Fruit fly (Drosophila melanogaster): Measurements from ENCODE around the gene CG13998.

The CG13998 gene

DNA sequence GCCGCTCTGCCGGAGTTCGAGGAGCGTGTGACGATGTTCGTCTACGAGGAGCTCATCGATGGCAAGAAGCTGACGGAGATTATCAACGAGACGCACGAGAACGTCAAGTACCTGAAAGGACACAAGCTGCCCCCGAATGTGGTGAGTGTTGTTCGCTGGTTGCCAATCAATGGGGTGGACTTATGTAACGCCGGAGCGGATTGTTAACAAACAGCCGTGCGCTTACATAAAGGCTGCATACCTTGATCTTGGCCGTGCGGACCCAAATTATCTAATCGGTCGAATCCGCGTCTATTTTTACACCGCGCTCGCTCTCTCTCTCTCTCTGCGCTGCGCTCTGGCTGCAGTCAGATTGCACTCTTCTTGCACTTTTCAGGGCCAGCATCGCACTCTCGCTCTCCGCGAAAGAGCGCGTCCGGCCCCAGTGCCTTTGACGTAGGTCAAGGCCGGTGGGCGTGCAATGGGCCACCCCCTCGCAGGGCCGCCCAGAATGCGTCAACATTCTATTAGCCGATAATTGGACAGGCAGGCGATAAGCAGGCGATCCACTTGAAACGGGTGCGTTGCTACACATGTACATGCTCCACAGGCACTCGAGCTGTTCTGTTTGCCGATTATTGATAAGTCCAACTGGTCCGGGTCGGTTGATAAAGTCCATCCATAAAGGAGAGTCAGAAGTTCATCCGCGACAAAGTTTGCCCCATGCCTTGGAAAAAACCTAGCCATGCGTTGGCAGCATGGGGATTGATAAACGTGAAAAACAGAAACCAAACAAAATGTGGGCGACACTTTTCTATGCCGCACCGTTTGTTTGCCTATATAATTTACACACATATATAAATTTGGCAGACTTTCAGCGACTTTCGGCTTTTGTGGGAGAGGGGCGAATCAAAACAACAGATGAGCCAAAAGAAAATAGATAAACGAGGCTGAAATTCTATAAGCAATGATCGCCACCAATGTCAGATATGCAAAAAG, 12.0 kb downstream of the CG13998 start (continued):
- no peak for TF ChIP-seq Stat92E (GFP tag; optimal IDR thresholded peaks at IDR 0.05)
- TF ChIP-seq MESR4 (GFP tag; optimal IDR thresholded peaks at IDR 0.05): no peak
- TF ChIP-seq ERR (GFP tag; optimal IDR thresholded peaks at IDR 0.05): peak; percentile 70
- no peak for TF ChIP-seq Mes4 (GFP tag; optimal IDR thresholded peaks at IDR 0.05)
- peak; percentile 76; the same call in 1 of the 2 replicates for TF ChIP-seq chm (GFP tag; IDR thresholded peaks at IDR 0.05)
- TF ChIP-seq sd (tag; optimal IDR thresholded peaks at IDR 0.05): peak; percentile 86
- TF ChIP-seq CG6765 (GFP tag; optimal IDR thresholded peaks at IDR 0.05): no peak
- no peak for TF ChIP-seq Gsc (GFP tag; IDR thresholded peaks at IDR 0.05)
- TF ChIP-seq NC2α (GFP tag; optimal IDR thresholded peaks at IDR 0.05): peak; percentile 50
- TF ChIP-seq hkb (optimal IDR thresholded peaks at IDR 0.05): no peak
- peak; percentile 63; the same call in 1 of the 2 replicates for TF ChIP-seq hkb (GFP tag; IDR thresholded peaks at IDR 0.05)
- TF ChIP-seq CG32767 (GFP tag; IDR thresholded peaks at IDR 0.05): no peak
- TF ChIP-seq bsh (GFP tag; optimal IDR thresholded peaks at IDR 0.05): peak in 1 of 2 experiments; percentile 23
- TF ChIP-seq Spps (tag; optimal IDR thresholded peaks at IDR 0.05): no peak
- TF ChIP-seq Hey (tag; optimal IDR thresholded peaks at IDR 0.05): peak; percentile 43
- TF ChIP-seq zen2 (GFP tag; IDR thresholded peaks at IDR 0.05; ENCODE audit: partially characterized antibody): peak; percentile 53; the same call in 2 of the 3 replicates
- no peak for TF ChIP-seq Fer2 (tag; optimal IDR thresholded peaks at IDR 0.05)
- TF ChIP-seq CG12769 (tag; optimal IDR thresholded peaks at IDR 0.05): peak; percentile 57
- no peak for TF ChIP-seq CG17829 (tag; optimal IDR thresholded peaks at IDR 0.05)
- TF ChIP-seq CG12236 (GFP tag; optimal IDR thresholded peaks at IDR 0.05): no peak
- TF ChIP-seq Trl (optimal IDR thresholded peaks at IDR 0.05): peak in 1 of 2 experiments; percentile 87
- peak; percentile 3 for TF ChIP-seq Trl (GFP tag; optimal IDR thresholded peaks at IDR 0.05)
- no peak for TF ChIP-seq B-H1 (GFP tag; IDR thresholded peaks at IDR 0.05)
- no peak for TF ChIP-seq CG8478 (optimal IDR thresholded peaks at IDR 0.05)
- no peak for TF ChIP-seq CG12155 (GFP tag; optimal IDR thresholded peaks at IDR 0.05)
- TF ChIP-seq Tbp (GFP tag; optimal IDR thresholded peaks at IDR 0.05): no peak
- TF ChIP-seq CG12391 (tag; optimal IDR thresholded peaks at IDR 0.05): no peak
- 0 out of 2 replicates have a peak, but pooled peaks have one; percentile 5 for TF ChIP-seq CG14014 (GFP tag; IDR thresholded peaks at IDR 0.05)
- TF ChIP-seq chinmo (GFP tag; IDR thresholded peaks at IDR 0.05; ENCODE audit: partially characterized antibody): peak; percentile 81; the same call in 1 of the 4 replicates
- TF ChIP-seq CG42726 (GFP tag; IDR thresholded peaks at IDR 0.05; ENCODE audit: partially characterized antibody): 0 out of 2 replicates have a peak, but pooled peaks have one; percentile 53
- TF ChIP-seq cas (GFP tag; IDR thresholded peaks at IDR 0.05): no peak
- TF ChIP-seq Hr3 (GFP tag; optimal IDR thresholded peaks at IDR 0.05): no peak
- no peak for TF ChIP-seq hth (optimal IDR thresholded peaks at IDR 0.05)
- TF ChIP-seq sob (GFP tag; IDR thresholded peaks at IDR 0.05): peak; percentile 21; the same call in 1 of the 2 replicates
- TF ChIP-seq ash1 (GFP tag; optimal IDR thresholded peaks at IDR 0.05): no peak
- no peak for TF ChIP-seq CG3407 (GFP tag; optimal IDR thresholded peaks at IDR 0.05)
- peak; percentile 78 for TF ChIP-seq ci (GFP tag; IDR thresholded peaks at IDR 0.05)
- TF ChIP-seq Ptx1 (GFP tag; IDR thresholded peaks at IDR 0.05): 0 out of 2 replicates have a peak, but pooled peaks have one; percentile 15
- TF ChIP-seq CG31365 (tag; optimal IDR thresholded peaks at IDR 0.05): no peak
- peak; percentile 39 for TF ChIP-seq CG13624 (GFP tag; optimal IDR thresholded peaks at IDR 0.05)
- no peak for TF ChIP-seq cg (GFP tag; optimal IDR thresholded peaks at IDR 0.05)
- no peak for TF ChIP-seq CG11723 (GFP tag; optimal IDR thresholded peaks at IDR 0.05)
- no peak for TF ChIP-seq odd (GFP tag; optimal IDR thresholded peaks at IDR 0.05)
- TF ChIP-seq HmgZ (tag; optimal IDR thresholded peaks at IDR 0.05): peak; percentile 53
- peak; percentile 39 for TF ChIP-seq caup (GFP tag; optimal IDR thresholded peaks at IDR 0.05; ENCODE audit: severe bottlenecking)
- no peak for TF ChIP-seq Hsf (GFP tag; optimal IDR thresholded peaks at IDR 0.05)
- TF ChIP-seq bbx (GFP tag; IDR thresholded peaks at IDR 0.05; ENCODE audit: partially characterized antibody): peak; percentile 21; the same call in 1 of the 2 replicates
- no peak for TF ChIP-seq stwl (tag; optimal IDR thresholded peaks at IDR 0.05)
- TF ChIP-seq Dad (GFP tag; optimal IDR thresholded peaks at IDR 0.05): peak; percentile 34

Data from whole organism, embryonic.